Worm (Caenorhabditis elegans) whole organism, L2 larva: Measurements from ENCODE around the gene rps-0.

Experiments
- aly-2 ChIP-seq: fragments of 150-350 bp; optimal IDR thresholded peaks from 2 replicates; lab custom pipeline; 2014; ENCODE audit warnings: missing biosample characterization, missing genetic modification characterization
- ama-1 ChIP-seq: fragments of 150-350 bp; optimal IDR thresholded peaks from 2 replicates; lab custom pipeline; 2018; ENCODE audit warnings: inconsistent platforms
- elt-1 ChIP-seq: fragments of 150-350 bp; optimal IDR thresholded peaks from 2 replicates; lab custom pipeline; 2014; ENCODE audit warnings: missing biosample characterization, missing genetic modification characterization

DNA sequence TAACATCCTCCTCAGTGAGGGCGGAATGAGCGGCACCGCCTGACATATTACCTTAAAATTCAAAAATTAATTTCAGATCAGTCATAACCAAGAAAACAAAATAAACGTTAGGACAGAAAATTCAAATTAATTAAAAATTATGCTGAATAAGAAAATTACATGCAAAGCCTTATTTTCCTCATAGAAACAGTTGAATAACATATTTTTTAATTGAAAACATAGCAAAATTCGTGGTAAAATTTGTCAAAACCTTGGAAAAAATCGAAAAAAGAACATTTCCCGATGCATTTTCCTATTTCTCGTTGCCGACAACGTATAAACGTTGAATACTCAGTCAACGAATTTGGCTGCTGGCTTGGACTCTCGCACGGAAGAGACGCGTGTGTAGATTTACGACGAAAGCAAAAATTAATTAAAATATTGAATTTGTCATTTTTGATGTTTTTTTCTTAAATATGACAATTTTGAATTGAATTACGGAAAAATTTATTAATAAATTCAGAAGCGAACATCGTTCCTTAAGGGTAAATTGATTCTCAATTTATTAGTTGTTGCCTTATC lies at the start of gene rps-0, which contains the start of gene rbg-3:
- no peak for TF ChIP-seq aly-2 (tag; lab: Kevin White, UChicago)
- peak; percentile 64 for TF ChIP-seq ama-1 (lab: Kevin White, UChicago)
- no peak for TF ChIP-seq elt-1 (tag; lab: Kevin White, UChicago)
